Worm (Caenorhabditis elegans) whole organism, early embryonic: Measurements from ENCODE around the gene W09C2.7.

Experiments
- B0310.2 ChIP-seq: sonication (generic microtip); optimal IDR thresholded peaks from 2 replicates; lab custom pipeline; 2016; ENCODE audit warnings: mild to moderate bottlenecking, missing genetic modification characterization, missing compliant biosample characterization
- F13C5.2 ChIP-seq: sonication (generic microtip); optimal IDR thresholded peaks from 2 replicates; lab custom pipeline; 2017; ENCODE audit warnings: mild to moderate bottlenecking, missing genetic modification characterization, inconsistent platforms, missing compliant biosample characterization
- aly-1 ChIP-seq: sonication (generic microtip); optimal IDR thresholded peaks from 2 replicates; lab custom pipeline; 2016; ENCODE audit warnings: missing genetic modification characterization, missing compliant biosample characterization
- ama-1 ChIP-seq: fragments of 150-350 bp; optimal IDR thresholded peaks from 2 replicates; lab custom pipeline; 2014
- ceh-13 ChIP-seq: fragments of 200-800 bp; sonication (Bioruptor generic); optimal IDR thresholded peaks from 2 replicates; lab custom pipeline; 2018; ENCODE audit warnings: mild to moderate bottlenecking, missing genetic modification characterization, missing compliant biosample characterization
- ceh-36 ChIP-seq: sonication (generic microtip); optimal IDR thresholded peaks from 2 replicates; lab custom pipeline; 2016; ENCODE audit warnings: missing genetic modification characterization, inconsistent platforms, missing compliant biosample characterization
- ets-7 ChIP-seq: sonication (generic microtip); optimal IDR thresholded peaks from 2 replicates; lab custom pipeline; 2016; ENCODE audit warnings: missing genotype, missing genetic modification characterization, missing compliant biosample characterization
- flt-1 ChIP-seq: fragments of 200-800 bp; sonication (Bioruptor generic); IDR thresholded peaks from 2 replicates; pipeline ENCODE4 v1.3.6; 2022; ENCODE audit warnings: missing genetic modification characterization, missing compliant biosample characterization
- hmbx-1 ChIP-seq: sonication (generic microtip); optimal IDR thresholded peaks from 2 replicates; lab custom pipeline; 2016; ENCODE audit warnings: mild to moderate bottlenecking, missing genetic modification characterization, missing compliant biosample characterization
- hmg-4 ChIP-seq: fragments of 200-800 bp; sonication (Bioruptor generic); optimal IDR thresholded peaks from 2 replicates; lab custom pipeline; 2018; ENCODE audit warnings: mild to moderate bottlenecking, missing genetic modification characterization, missing compliant biosample characterization
- hnd-1 ChIP-seq: sonication (generic microtip); optimal IDR thresholded peaks from 2 replicates; lab custom pipeline; 2016; ENCODE audit warnings: missing genetic modification characterization, missing compliant biosample characterization
- pes-1 ChIP-seq: fragments of 200-800 bp; sonication (Bioruptor generic); IDR thresholded peaks from 2 replicates; pipeline ENCODE4 v1.3.6; 2022; ENCODE audit warnings: missing genetic modification reagents, missing genetic modification characterization, missing compliant biosample characterization
- scrt-1 ChIP-seq: fragments of 200-800 bp; sonication (Bioruptor generic); IDR thresholded peaks from 2 replicates; pipeline ENCODE4 v1.3.6; 2022; ENCODE audit warnings: missing genetic modification characterization, missing compliant biosample characterization
- sea-1 ChIP-seq: fragments of 200-800 bp; sonication (Bioruptor generic); conservative IDR thresholded peaks from 2 replicates; pipeline ENCODE4 v1.3.6; 2022; ENCODE audit warnings: missing genetic modification characterization, missing compliant biosample characterization
- tbx-11 ChIP-seq: fragments of 200-800 bp; sonication (Bioruptor generic); IDR thresholded peaks from 2 replicates; pipeline ENCODE4 v1.3.6; 2022; ENCODE audit warnings: missing genetic modification characterization, missing compliant biosample characterization
- tbx-37 ChIP-seq: fragments of 200-800 bp; sonication (Bioruptor generic); conservative IDR thresholded peaks from 2 replicates; pipeline ENCODE4 v1.3.6; 2022; ENCODE audit warnings: missing genetic modification reagents, missing genetic modification characterization, missing compliant biosample characterization
- tra-4 ChIP-seq: sonication (generic microtip); optimal IDR thresholded peaks from 2 replicates; lab custom pipeline; 2017; ENCODE audit warnings: missing genetic modification characterization, missing compliant biosample characterization

The W09C2.7 gene

DNA sequence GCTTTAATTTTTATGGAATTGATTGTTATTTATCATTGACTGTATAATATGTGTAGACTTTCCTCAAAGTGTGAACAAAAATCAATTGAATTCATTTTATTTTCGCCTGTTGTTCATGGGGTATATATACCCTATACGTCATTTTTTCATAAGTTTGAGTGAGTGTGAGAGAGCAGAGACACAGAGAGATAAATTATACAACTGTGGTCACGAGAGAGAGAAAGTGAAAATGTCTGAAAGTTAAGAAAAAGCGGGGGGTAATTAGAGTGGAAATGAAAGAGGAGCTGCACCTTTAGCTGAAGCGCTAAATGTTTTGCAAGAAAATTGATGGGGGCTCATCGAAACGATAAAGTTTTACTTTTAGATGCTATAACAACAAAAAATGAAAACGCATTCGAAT, 3.7 kb upstream of the W09C2.7 start:
- no peak for TF ChIP-seq hnd-1 (tag; lab: Kevin White, UChicago)
- TF ChIP-seq ets-7 (tag; lab: Kevin White, UChicago): no peak
- no peak for TF ChIP-seq ceh-36
- no peak for TF ChIP-seq flt-1 (GFP tag; lab: Robert Waterston, UW)
- no peak for TF ChIP-seq B0310.2 (tag; lab: Kevin White, UChicago)
- TF ChIP-seq tbx-11 (GFP tag; lab: Robert Waterston, UW): no peak
- TF ChIP-seq ceh-13: no peak
- no peak for TF ChIP-seq scrt-1 (GFP tag; lab: Robert Waterston, UW)
- no peak for TF ChIP-seq pes-1 (GFP tag; lab: Robert Waterston, UW)
- no peak for TF ChIP-seq ama-1 (lab: Kevin White, UChicago)
- TF ChIP-seq hmbx-1 (tag; lab: Kevin White, UChicago): no peak
- TF ChIP-seq F13C5.2 (tag; lab: Kevin White, UChicago): no peak
- no peak for TF ChIP-seq hmg-4 (GFP tag; lab: Kevin White, UChicago)
- TF ChIP-seq sea-1 (GFP tag; lab: Robert Waterston, UW): no peak
- no peak for TF ChIP-seq tbx-37 (GFP tag; lab: Robert Waterston, UW)
- no peak for TF ChIP-seq tra-4
- no peak for TF ChIP-seq aly-1

DNA sequence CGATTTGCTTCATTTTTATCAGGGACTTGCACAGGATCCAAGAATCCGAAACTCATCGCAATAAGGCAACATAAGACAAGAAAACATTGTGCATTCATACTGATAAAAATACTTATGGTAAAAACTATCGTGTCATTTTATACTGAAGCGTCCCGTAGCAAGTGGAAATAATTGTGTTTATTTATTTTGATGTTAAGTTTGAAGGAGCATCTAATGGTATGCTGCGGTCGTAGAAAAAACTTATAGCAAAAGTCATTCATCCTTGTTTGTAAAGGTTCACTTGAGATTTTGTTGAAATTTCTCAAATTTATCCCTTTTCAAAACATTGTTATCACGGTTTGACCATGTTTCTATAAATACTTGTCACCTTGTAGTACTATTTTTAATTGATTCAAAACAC, 2.8 kb upstream of the W09C2.7 start, which contains the start of gene W09C2.10:
Gene W09C2.10, minus strand, starts transcription at position 101 of the 400 bp plus-strand sequence.
- TF ChIP-seq ama-1 (lab: Kevin White, UChicago) (no peak), ceh-13 (no peak), tra-4 (no peak), B0310.2 (tag; lab: Kevin White, UChicago) (no peak), hmg-4 (GFP tag; lab: Kevin White, UChicago) (no peak), ceh-36 (no peak), hmbx-1 (tag; lab: Kevin White, UChicago) (no peak), hnd-1 (tag; lab: Kevin White, UChicago) (no peak), scrt-1 (GFP tag; lab: Robert Waterston, UW) (no peak), F13C5.2 (tag; lab: Kevin White, UChicago) (no peak), aly-1 (no peak), pes-1 (GFP tag; lab: Robert Waterston, UW) (no peak), ets-7 (tag; lab: Kevin White, UChicago) (no peak), tbx-11 (GFP tag; lab: Robert Waterston, UW) (no peak), flt-1 (GFP tag; lab: Robert Waterston, UW) (no peak), sea-1 (GFP tag; lab: Robert Waterston, UW) (no peak)

DNA sequence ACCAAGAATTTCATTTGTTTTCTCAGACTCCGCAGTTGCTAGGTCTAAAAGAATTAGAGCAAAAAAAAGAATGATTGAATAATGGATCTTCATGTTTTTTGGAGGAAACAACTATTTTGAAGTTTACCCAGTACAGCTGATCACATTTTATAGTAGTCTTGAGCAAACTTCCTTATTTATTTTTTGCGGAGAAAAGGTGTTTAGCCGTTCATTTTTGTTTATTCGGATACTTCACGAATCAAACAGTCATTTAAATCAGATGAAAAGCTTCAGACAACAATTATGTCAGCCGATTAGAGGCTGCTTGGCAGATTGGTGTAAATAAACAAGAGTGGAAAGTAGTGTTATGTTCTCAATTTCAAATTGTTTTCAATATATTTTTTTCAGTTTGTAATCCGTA, 2.1 kb upstream of the W09C2.7 start, which contains the start of gene W09C2.8:
Gene W09C2.8, minus strand, starts transcription at position 101 of the 400 bp plus-strand sequence.
- no peak for TF ChIP-seq ceh-13
- TF ChIP-seq pes-1 (GFP tag; lab: Robert Waterston, UW): no peak
- TF ChIP-seq tra-4: no peak
- no peak for TF ChIP-seq hnd-1 (tag; lab: Kevin White, UChicago)
- no peak for TF ChIP-seq hmbx-1 (tag; lab: Kevin White, UChicago)
- TF ChIP-seq ama-1 (lab: Kevin White, UChicago): no peak
- no peak for TF ChIP-seq sea-1 (GFP tag; lab: Robert Waterston, UW)
- TF ChIP-seq flt-1 (GFP tag; lab: Robert Waterston, UW): no peak
- TF ChIP-seq B0310.2 (tag; lab: Kevin White, UChicago): no peak
- TF ChIP-seq aly-1: no peak
- no peak for TF ChIP-seq scrt-1 (GFP tag; lab: Robert Waterston, UW)
- no peak for TF ChIP-seq ets-7 (tag; lab: Kevin White, UChicago)
- no peak for TF ChIP-seq tbx-37 (GFP tag; lab: Robert Waterston, UW)
- no peak for TF ChIP-seq ceh-36
- TF ChIP-seq hmg-4 (GFP tag; lab: Kevin White, UChicago): no peak
- TF ChIP-seq F13C5.2 (tag; lab: Kevin White, UChicago): no peak

DNA sequence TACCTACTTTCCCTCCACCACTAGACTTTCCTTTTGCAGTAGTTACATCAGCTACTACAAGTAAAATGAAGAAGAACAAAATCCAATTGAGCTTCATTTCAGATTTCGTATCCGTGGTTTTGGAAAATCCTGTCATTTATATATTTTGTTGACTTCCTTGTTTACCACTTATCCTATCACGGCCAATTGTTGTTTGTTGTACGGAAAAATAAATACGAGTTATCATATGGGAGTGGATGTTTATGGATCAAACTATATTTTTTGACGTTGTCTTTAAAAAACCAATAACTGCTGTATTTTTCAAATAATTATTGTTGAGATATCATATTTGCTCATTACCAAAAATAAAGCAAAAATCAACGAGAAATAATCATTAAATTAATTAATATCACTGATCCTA, 1.1 kb upstream of the W09C2.7 start, which contains the start of gene W09C2.9:
Gene W09C2.9, minus strand, starts transcription at position 101 of the 400 bp plus-strand sequence.
- TF ChIP-seq pes-1 (GFP tag; lab: Robert Waterston, UW) (no peak), ama-1 (lab: Kevin White, UChicago) (no peak), sea-1 (GFP tag; lab: Robert Waterston, UW) (no peak), tbx-11 (GFP tag; lab: Robert Waterston, UW) (no peak), ceh-13 (no peak), aly-1 (no peak), ceh-36 (no peak), hnd-1 (tag; lab: Kevin White, UChicago) (no peak), F13C5.2 (tag; lab: Kevin White, UChicago) (no peak), tra-4 (no peak), scrt-1 (GFP tag; lab: Robert Waterston, UW) (no peak), ets-7 (tag; lab: Kevin White, UChicago) (no peak), B0310.2 (tag; lab: Kevin White, UChicago) (no peak), tbx-37 (GFP tag; lab: Robert Waterston, UW) (no peak), hmbx-1 (tag; lab: Kevin White, UChicago) (no peak), hmg-4 (GFP tag; lab: Kevin White, UChicago) (no peak), flt-1 (GFP tag; lab: Robert Waterston, UW) (no peak)

DNA sequence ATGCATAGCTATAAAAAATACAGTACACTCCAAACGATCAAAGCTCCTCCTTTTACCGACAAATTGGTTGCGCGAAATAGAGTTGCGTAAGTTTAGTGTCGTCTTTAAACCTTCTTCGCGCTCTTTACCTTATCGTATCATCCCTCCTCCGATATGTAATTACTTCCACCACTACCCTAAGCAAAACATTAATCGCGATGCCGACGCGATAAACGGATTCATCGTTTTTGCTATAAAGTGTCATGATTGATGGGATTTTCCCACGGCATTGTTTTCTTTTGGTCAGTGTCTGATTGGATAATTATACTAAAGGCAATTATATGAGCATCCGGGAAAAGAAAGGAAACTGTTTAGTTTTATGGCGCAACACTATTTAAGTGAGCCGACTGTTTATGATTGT, 3.3 kb downstream of the W09C2.7 start:
- TF ChIP-seq hmg-4 (GFP tag; lab: Kevin White, UChicago) (no peak), tbx-37 (GFP tag; lab: Robert Waterston, UW) (no peak), tbx-11 (GFP tag; lab: Robert Waterston, UW) (no peak), B0310.2 (tag; lab: Kevin White, UChicago) (no peak), hnd-1 (tag; lab: Kevin White, UChicago) (no peak), ama-1 (lab: Kevin White, UChicago) (no peak), sea-1 (GFP tag; lab: Robert Waterston, UW) (no peak), pes-1 (GFP tag; lab: Robert Waterston, UW) (no peak), ceh-36 (no peak), scrt-1 (GFP tag; lab: Robert Waterston, UW) (no peak), tra-4 (no peak)

DNA sequence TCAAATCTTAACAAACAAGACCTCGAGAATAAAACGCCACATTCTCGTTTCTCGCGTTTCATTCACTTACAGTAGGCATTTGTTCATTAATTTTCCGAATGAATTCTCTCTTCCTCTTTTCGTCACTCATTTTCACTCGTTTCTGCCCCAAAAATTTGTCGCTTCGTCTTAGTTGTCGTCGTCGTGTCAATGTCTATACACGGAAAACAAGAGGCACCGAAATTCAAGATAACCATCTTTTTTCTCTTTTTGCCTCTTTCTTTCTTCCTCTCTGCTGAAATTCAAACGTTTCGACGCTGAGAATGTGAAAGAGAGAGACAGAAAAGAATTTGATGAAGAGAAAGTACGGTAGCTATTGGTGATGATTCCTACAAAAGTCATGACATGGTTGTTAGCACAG, 4.2 kb downstream of the W09C2.7 start:
- TF ChIP-seq scrt-1 (GFP tag; lab: Robert Waterston, UW) (no peak), ama-1 (lab: Kevin White, UChicago) (no peak), B0310.2 (tag; lab: Kevin White, UChicago) (no peak)

DNA sequence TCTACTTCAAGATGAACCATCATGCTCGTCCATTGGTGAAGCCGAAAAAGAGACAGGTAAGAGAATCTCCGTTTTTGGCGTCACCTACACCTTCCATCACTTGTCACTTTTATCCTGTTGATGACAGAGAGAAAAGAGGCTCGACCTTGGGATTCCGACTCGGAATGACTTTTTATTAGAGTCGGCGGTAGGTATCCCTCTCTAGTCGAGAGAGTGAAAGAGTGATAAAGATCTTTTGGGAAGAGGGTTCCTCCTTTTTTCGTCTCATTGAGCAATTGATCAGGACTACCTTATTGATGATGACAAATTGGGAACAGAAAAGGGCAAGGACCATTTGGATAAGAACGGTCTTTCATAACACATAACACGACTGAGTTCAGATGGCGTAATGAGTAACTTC, 4.8 kb downstream of the W09C2.7 start:
- no peak for TF ChIP-seq ets-7 (tag; lab: Kevin White, UChicago)
- TF ChIP-seq hmg-4 (GFP tag; lab: Kevin White, UChicago): no peak
- TF ChIP-seq flt-1 (GFP tag; lab: Robert Waterston, UW): no peak
- no peak for TF ChIP-seq F13C5.2 (tag; lab: Kevin White, UChicago)
- no peak for TF ChIP-seq sea-1 (GFP tag; lab: Robert Waterston, UW)
- no peak for TF ChIP-seq aly-1
- no peak for TF ChIP-seq ceh-13
